Worm (Caenorhabditis elegans) whole organism, L3 larva: Measurements from ENCODE around the gene T04C9.1.

Source experiments
- ceh-82 ChIP-seq: fragments of 150-350 bp; optimal IDR thresholded peaks from 2 replicates; lab custom pipeline; 2014; ENCODE audit warnings: missing biosample characterization, missing genetic modification characterization
- egl-27 ChIP-seq: sonication (generic microtip); optimal IDR thresholded peaks from 4 replicates; lab custom pipeline; 2017; ENCODE audit warnings: missing biosample characterization, missing genetic modification reagents, missing genetic modification characterization
- lin-39 ChIP-seq: fragments of 150-350 bp; optimal IDR thresholded peaks from 2 replicates; lab custom pipeline; 2018; ENCODE audit warnings: missing biosample characterization, missing genetic modification reagents, missing genetic modification characterization
- nhr-237 ChIP-seq: fragments of 150-350 bp; optimal IDR thresholded peaks from 2 replicates; lab custom pipeline; 2014; ENCODE audit warnings: missing biosample characterization, missing genetic modification characterization
- skn-1 ChIP-seq: fragments of 150-350 bp; optimal IDR thresholded peaks from 2 replicates; lab custom pipeline; 2014; ENCODE audit warnings: missing biosample characterization, missing genetic modification characterization

DNA sequence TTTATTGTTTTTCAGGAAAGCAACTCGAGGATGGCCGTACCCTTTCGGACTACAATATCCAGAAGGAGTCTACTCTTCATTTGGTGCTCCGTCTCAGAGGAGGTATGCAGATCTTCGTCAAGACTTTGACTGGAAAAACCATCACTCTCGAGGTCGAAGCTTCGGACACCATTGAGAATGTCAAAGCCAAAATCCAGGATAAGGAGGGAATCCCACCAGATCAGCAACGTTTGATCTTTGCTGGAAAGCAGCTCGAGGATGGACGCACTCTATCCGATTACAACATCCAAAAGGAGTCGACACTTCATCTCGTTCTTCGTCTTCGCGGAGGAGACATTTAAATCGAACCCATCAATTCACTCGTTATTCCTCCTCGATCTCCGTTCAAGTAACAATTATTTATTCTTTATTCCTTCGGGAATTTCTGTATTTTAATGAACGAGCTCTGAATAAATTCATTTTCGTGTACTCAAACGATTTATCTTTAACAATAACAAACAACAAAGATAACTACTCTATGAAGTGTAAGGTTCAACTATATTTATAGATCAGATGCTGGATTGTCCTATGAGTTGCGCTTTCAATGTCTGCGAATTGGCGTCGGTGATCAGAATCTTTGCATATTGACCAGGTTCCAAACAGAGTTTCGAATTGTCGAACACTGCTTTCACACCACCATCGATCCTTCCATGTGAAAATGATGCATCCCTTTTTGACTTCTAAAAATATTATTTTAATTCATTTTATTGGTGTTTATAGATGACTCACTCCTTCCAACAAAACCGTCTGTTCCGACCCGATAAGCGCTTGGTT, 49.4 kb upstream of the T04C9.1 start:
- TF ChIP-seq skn-1 (tag; lab: Kevin White, UChicago) (no peak), ceh-82 (tag; lab: Kevin White, UChicago) (peak; percentile 50), nhr-237 (tag; lab: Kevin White, UChicago) (no peak), lin-39 (no peak), egl-27 (tag; lab: Kevin White, UChicago) (no peak)
